Fruit fly (Drosophila melanogaster) whole organism, embryonic: Measurements from ENCODE around the gene MFS18.
A peak's percentile ranks its signal among the peaks of the same experiment; 100 is the strongest.

Experiments used
- Adf1 ChIP-seq: fragments of 200-800 bp; sonication (Bioruptor generic); IDR thresholded peaks from 2 replicates; pipeline ENCODE4 v1.3.6; 2022; ENCODE audit warnings: missing biosample characterization, missing genetic modification characterization
- Aef1 ChIP-seq: fragments of 200-800 bp; sonication (Bioruptor generic); IDR thresholded peaks from 3 replicates; pipeline ENCODE4 v1.3.6; 2022; ENCODE audit warnings: missing biosample characterization, missing genetic modification characterization
- CG10321 ChIP-seq: fragments of 200-800 bp; sonication (Bioruptor generic); IDR thresholded peaks from 2 replicates; pipeline ENCODE4 v1.3.6; 2022; ENCODE audit warnings: missing biosample characterization, missing genetic modification characterization
- CG10431 ChIP-seq: fragments of 200-800 bp; sonication (Bioruptor generic); optimal IDR thresholded peaks from 3 replicates; lab custom pipeline; 2018; ENCODE audit warnings: missing biosample characterization, mild to moderate bottlenecking, missing genetic modification characterization
- CG10959 ChIP-seq: fragments of 200-800 bp; sonication (Bioruptor generic); IDR thresholded peaks from 2 replicates; pipeline ENCODE4 v1.3.6; 2022; ENCODE audit warnings: missing biosample characterization, missing genetic modification characterization
- CG11696 ChIP-seq: fragments of 200-800 bp; sonication (Bioruptor generic); IDR thresholded peaks from 2 replicates; pipeline ENCODE4 v1.3.6; 2022; ENCODE audit warnings: missing biosample characterization, missing genetic modification characterization
- CG12155 ChIP-seq: fragments of 200-800 bp; sonication (Bioruptor generic); optimal IDR thresholded peaks from 3 replicates; lab custom pipeline; 2016; ENCODE audit warnings: missing biosample characterization, missing genetic modification characterization
- CG12769 ChIP-seq: fragments of 200-800 bp; sonication (Bioruptor generic); optimal IDR thresholded peaks from 2 replicates; lab custom pipeline; 2019; ENCODE audit warnings: missing biosample characterization, mild to moderate bottlenecking, missing genetic modification characterization, moderate library complexity
- CG13123 ChIP-seq: fragments of 200-800 bp; sonication (Bioruptor generic); optimal IDR thresholded peaks from 2 replicates; lab custom pipeline; 2016; ENCODE audit warnings: missing biosample characterization, missing genetic modification characterization
- CG13296 ChIP-seq: fragments of 200-800 bp; sonication (Bioruptor generic); optimal IDR thresholded peaks from 3 replicates; lab custom pipeline; 2018; ENCODE audit warnings: missing biosample characterization, mild to moderate bottlenecking, missing genetic modification characterization
- CG13775 ChIP-seq: fragments of 200-800 bp; sonication (Bioruptor generic); optimal IDR thresholded peaks from 3 replicates; lab custom pipeline; 2017; ENCODE audit warnings: missing biosample characterization, mild to moderate bottlenecking, missing genetic modification characterization
- CG1602 ChIP-seq: fragments of 200-800 bp; sonication (Bioruptor generic); optimal IDR thresholded peaks from 3 replicates; lab custom pipeline; 2016; ENCODE audit warnings: missing biosample characterization, missing genetic modification characterization
- CG17328 ChIP-seq: fragments of 200-800 bp; sonication (Bioruptor generic); IDR thresholded peaks from 2 replicates; pipeline ENCODE4 v1.3.6; 2022; ENCODE audit warnings: missing biosample characterization, missing genetic modification characterization
- CG18599 ChIP-seq: fragments of 200-800 bp; sonication (Bioruptor generic); optimal IDR thresholded peaks from 3 replicates; lab custom pipeline; 2017; ENCODE audit warnings: missing biosample characterization, missing genetic modification characterization, mild to moderate bottlenecking, moderate library complexity, missing genetic modification reagents
- CG2116 ChIP-seq: fragments of 200-800 bp; sonication (Bioruptor generic); optimal IDR thresholded peaks from 3 replicates; lab custom pipeline; 2018; ENCODE audit warnings: missing biosample characterization, mild to moderate bottlenecking, missing genetic modification characterization
- CG2129 ChIP-seq: fragments of 200-800 bp; sonication (Bioruptor generic); IDR thresholded peaks from 2 replicates; pipeline ENCODE4 v1.3.6; 2022; ENCODE audit warnings: missing biosample characterization, missing genetic modification characterization; ENCODE audit not compliant: partially characterized antibody
- CG31365 ChIP-seq: fragments of 200-800 bp; sonication (Bioruptor generic); optimal IDR thresholded peaks from 2 replicates; lab custom pipeline; 2018; ENCODE audit warnings: missing biosample characterization, mild to moderate bottlenecking, missing genetic modification characterization
- CG6254 ChIP-seq: fragments of 200-800 bp; sonication (Bioruptor generic); optimal IDR thresholded peaks from 3 replicates; lab custom pipeline; 2017; ENCODE audit warnings: mild to moderate bottlenecking, missing biosample characterization, missing genetic modification reagents, missing genetic modification characterization
- CG6791 ChIP-seq: fragments of 200-800 bp; sonication (Bioruptor generic); IDR thresholded peaks from 3 replicates; pipeline ENCODE4 v1.3.6; 2022; ENCODE audit warnings: missing biosample characterization, missing genetic modification characterization; ENCODE audit not compliant: partially characterized antibody
- CG6813 ChIP-seq: fragments of 200-800 bp; sonication (Bioruptor generic); optimal IDR thresholded peaks from 2 replicates; lab custom pipeline; 2017; ENCODE audit warnings: missing biosample characterization, missing genetic modification characterization, mild to moderate bottlenecking, moderate library complexity, missing genetic modification reagents
- CG7357 ChIP-seq: fragments of 200-800 bp; sonication (Bioruptor generic); IDR thresholded peaks from 3 replicates; pipeline ENCODE4 v1.3.6; 2022; ENCODE audit warnings: missing biosample characterization, missing genetic modification characterization
- CG7928 ChIP-seq: fragments of 200-800 bp; sonication (Bioruptor generic); optimal IDR thresholded peaks from 2 replicates; lab custom pipeline; 2017; ENCODE audit warnings: missing biosample characterization, mild to moderate bottlenecking, missing genetic modification characterization
- CG8359 ChIP-seq: fragments of 200-800 bp; sonication (Bioruptor generic); optimal IDR thresholded peaks from 2 replicates; lab custom pipeline; 2017; ENCODE audit warnings: missing biosample characterization, mild to moderate bottlenecking, missing genetic modification characterization, borderline replicate concordance
- CG8388 ChIP-seq: fragments of 200-800 bp; sonication (Bioruptor generic); optimal IDR thresholded peaks from 2 replicates; lab custom pipeline; 2019; ENCODE audit warnings: missing biosample characterization, mild to moderate bottlenecking, missing genetic modification characterization, moderate library complexity
- CG9727 ChIP-seq: fragments of 200-800 bp; sonication (Bioruptor generic); optimal IDR thresholded peaks from 3 replicates; lab custom pipeline; 2017; ENCODE audit warnings: missing biosample characterization, mild to moderate bottlenecking, missing genetic modification characterization
- CG9932 ChIP-seq: fragments of 200-800 bp; sonication (Bioruptor generic); IDR thresholded peaks from 2 replicates; pipeline ENCODE4 v1.3.6; 2022; ENCODE audit warnings: missing biosample characterization, missing genetic modification characterization
- Camta ChIP-seq: fragments of 200-800 bp; sonication (Bioruptor generic); optimal IDR thresholded peaks from 2 replicates; lab custom pipeline; 2016; ENCODE audit warnings: missing biosample characterization, missing genetic modification characterization
- Dek ChIP-seq: fragments of 200-800 bp; sonication (Bioruptor generic); optimal IDR thresholded peaks from 3 replicates; lab custom pipeline; 2019; ENCODE audit warnings: missing biosample characterization, mild to moderate bottlenecking, missing genetic modification characterization, moderate library complexity
- Dp ChIP-seq: fragments of 200-800 bp; sonication (Bioruptor generic); optimal IDR thresholded peaks from 2 replicates; lab custom pipeline; 2018; ENCODE audit warnings: missing biosample characterization, mild to moderate bottlenecking, missing genetic modification characterization, moderate library complexity
- HmgZ ChIP-seq: fragments of 200-800 bp; sonication (Bioruptor generic); optimal IDR thresholded peaks from 2 replicates; lab custom pipeline; 2018; ENCODE audit warnings: missing biosample characterization, mild to moderate bottlenecking, missing genetic modification characterization
- Jarid2 ChIP-seq: fragments of 200-800 bp; sonication (Bioruptor generic); optimal IDR thresholded peaks from 3 replicates; lab custom pipeline; 2017; ENCODE audit warnings: mild to moderate bottlenecking, missing biosample characterization, missing genetic modification reagents, missing genetic modification characterization
- NC2α ChIP-seq: fragments of 200-800 bp; sonication (Bioruptor generic); optimal IDR thresholded peaks from 2 replicates; lab custom pipeline; 2016; ENCODE audit warnings: missing biosample characterization, missing genetic modification characterization
- PHDP ChIP-seq: fragments of 200-800 bp; sonication (Bioruptor generic); optimal IDR thresholded peaks from 3 replicates; lab custom pipeline; 2018; ENCODE audit warnings: missing biosample characterization, mild to moderate bottlenecking, missing genetic modification characterization, moderate library complexity
- Ssrp ChIP-seq: fragments of 200-800 bp; sonication (Bioruptor generic); optimal IDR thresholded peaks from 2 replicates; lab custom pipeline; 2018; ENCODE audit warnings: missing biosample characterization, mild to moderate bottlenecking, missing genetic modification characterization, moderate library complexity
- abd-A ChIP-seq: fragments of 200-800 bp; sonication (Bioruptor generic); optimal IDR thresholded peaks from 3 replicates; lab custom pipeline; 2019; ENCODE audit warnings: missing biosample characterization, mild to moderate bottlenecking, missing genetic modification characterization, moderate library complexity
- bab2 ChIP-seq: fragments of 200-800 bp; sonication (Bioruptor generic); optimal IDR thresholded peaks from 2 replicates; lab custom pipeline; 2016; ENCODE audit warnings: missing biosample characterization, missing genetic modification characterization
- chinmo ChIP-seq: fragments of 200-800 bp; sonication (Bioruptor generic); IDR thresholded peaks from 4 replicates; pipeline ENCODE4 v1.3.6; 2022; ENCODE audit warnings: missing biosample characterization, missing genetic modification characterization; ENCODE audit not compliant: partially characterized antibody
- danr ChIP-seq: fragments of 200-800 bp; sonication (Bioruptor generic); IDR thresholded peaks from 2 replicates; pipeline ENCODE4 v1.3.6; 2022; ENCODE audit warnings: missing biosample characterization, missing genetic modification characterization
- fru ChIP-seq: fragments of >200 bp; optimal IDR thresholded peaks from 2 replicates; lab custom pipeline; 2017
- her ChIP-seq: fragments of 200-800 bp; sonication (Bioruptor generic); optimal IDR thresholded peaks from 2 replicates; lab custom pipeline; 2016; ENCODE audit warnings: missing biosample characterization, missing genetic modification characterization
- insv ChIP-seq, 2 experiments: fragments of 200-800 bp; sonication (Bioruptor generic); optimal IDR thresholded peaks; 3 replicates each; lab custom pipeline; 2016 to 2018; ENCODE audit warnings: missing biosample characterization in 2 of 2, missing genetic modification characterization in 2 of 2
- nerfin-2 ChIP-seq: fragments of 200-800 bp; sonication (Bioruptor generic); IDR thresholded peaks from 2 replicates; pipeline ENCODE4 v1.3.6; 2022; ENCODE audit warnings: missing biosample characterization, missing genetic modification characterization; ENCODE audit not compliant: partially characterized antibody
- p53 ChIP-seq: fragments of 200-800 bp; sonication (Bioruptor generic); optimal IDR thresholded peaks from 2 replicates; lab custom pipeline; 2016; ENCODE audit warnings: missing biosample characterization, missing genetic modification characterization
- pb ChIP-seq: fragments of 200-800 bp; sonication (Bioruptor generic); optimal IDR thresholded peaks from 3 replicates; lab custom pipeline; 2016; ENCODE audit warnings: missing biosample characterization, missing genetic modification characterization
- peb ChIP-seq: fragments of 200-800 bp; sonication (Bioruptor generic); IDR thresholded peaks from 2 replicates; pipeline ENCODE4 v1.3.6; 2022; ENCODE audit warnings: missing biosample characterization, missing genetic modification characterization
- sd ChIP-seq: fragments of 200-800 bp; sonication (Bioruptor generic); optimal IDR thresholded peaks from 3 replicates; lab custom pipeline; 2018; ENCODE audit warnings: missing biosample characterization, mild to moderate bottlenecking, missing genetic modification characterization, moderate library complexity
- stc ChIP-seq: fragments of 200-800 bp; sonication (Bioruptor generic); IDR thresholded peaks from 2 replicates; pipeline ENCODE4 v1.3.6; 2022; ENCODE audit warnings: missing biosample characterization, missing genetic modification characterization
- usp ChIP-seq: fragments of >200 bp; optimal IDR thresholded peaks from 2 replicates; lab custom pipeline; 2017; ENCODE audit warnings: missing biosample characterization, missing genetic modification characterization
- z ChIP-seq: fragments of 200-800 bp; sonication (Bioruptor generic); IDR thresholded peaks from 3 replicates; pipeline ENCODE4 v1.3.6; 2022; ENCODE audit warnings: missing biosample characterization, missing genetic modification characterization
- zen ChIP-seq: fragments of 200-800 bp; sonication (Bioruptor generic); optimal IDR thresholded peaks from 3 replicates; lab custom pipeline; 2018; ENCODE audit warnings: missing biosample characterization, mild to moderate bottlenecking, missing genetic modification characterization, moderate library complexity

Gene MFS18

DNA sequence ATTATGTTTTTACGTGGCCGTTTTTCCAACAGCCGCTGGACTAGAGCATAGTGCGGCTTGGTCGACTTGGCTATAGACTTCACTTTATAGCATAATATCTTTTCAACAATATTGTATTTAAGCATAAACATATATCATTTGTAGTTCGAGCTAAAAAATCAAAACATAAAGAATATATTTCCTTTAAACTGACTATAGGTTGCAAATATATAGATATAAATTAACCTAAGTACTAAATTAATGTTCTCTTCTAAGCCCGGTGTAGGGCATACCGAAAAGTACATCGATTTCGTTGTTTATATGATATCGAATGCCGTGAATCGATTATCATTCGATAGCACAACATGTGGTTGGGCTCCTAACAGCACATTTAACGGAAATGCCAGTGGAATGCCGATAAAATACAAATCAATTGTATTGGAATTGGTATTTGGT, at the start of gene MFS18 (continued):
- TF ChIP-seq insv (GFP tag; optimal IDR thresholded peaks at IDR 0.05; lab: Kevin White, UChicago) (peak in 1 of 2 experiments; percentile 54), CG8359 (GFP tag; lab: Kevin White, UChicago) (peak; percentile 94), Jarid2 (GFP tag; lab: Kevin White, UChicago) (peak; percentile 91), p53 (GFP tag; lab: Kevin White, UChicago) (peak; percentile 15), CG9727 (GFP tag; lab: Kevin White, UChicago) (peak; percentile 99), CG6254 (peak; percentile 97), CG8388 (GFP tag; lab: Kevin White, UChicago) (peak; percentile 96), CG12155 (GFP tag; lab: Kevin White, UChicago) (peak; percentile 94), z (GFP tag; lab: Robert Waterston, UW) (peak; percentile 77; the same call in 2 of the 3 replicates), Adf1 (GFP tag; lab: Robert Waterston, UW) (peak; percentile 86), CG18599 (GFP tag; lab: Kevin White, UChicago) (peak; percentile 99), fru (no peak), Dp (GFP tag; lab: Kevin White, UChicago) (peak; percentile 43), Aef1 (peak; percentile 98), CG2129 (GFP tag; lab: Robert Waterston, UW) (no peak; the same call in 1 of the 2 replicates), peb (GFP tag; lab: Robert Waterston, UW) (peak; percentile 99), nerfin-2 (GFP tag; lab: Robert Waterston, UW) (peak; percentile 90), danr (GFP tag; lab: Robert Waterston, UW) (peak; percentile 97), CG13296 (peak; percentile 97), CG6791 (GFP tag; lab: Robert Waterston, UW) (peak; percentile 88), CG6813 (GFP tag; lab: Kevin White, UChicago) (peak; percentile 98), sd (peak; percentile 98), abd-A (tag; lab: Kevin White, UChicago) (no peak), zen (peak; percentile 99), CG12769 (no peak), bab2 (GFP tag; lab: Kevin White, UChicago) (peak; percentile 88), chinmo (GFP tag; lab: Robert Waterston, UW) (peak; percentile 85; the same call in 2 of the 4 replicates), PHDP (tag; lab: Kevin White, UChicago) (peak; percentile 96), her (GFP tag; lab: Kevin White, UChicago) (peak; percentile 69), pb (peak; percentile 88), CG7357 (GFP tag; lab: Robert Waterston, UW) (peak; percentile 96), CG13123 (peak; percentile 93), stc (GFP tag; lab: Robert Waterston, UW) (peak; percentile 100), NC2α (GFP tag; lab: Kevin White, UChicago) (peak; percentile 66), CG7928 (GFP tag; lab: Kevin White, UChicago) (peak; percentile 76), CG17328 (GFP tag; lab: Robert Waterston, UW) (peak; percentile 99), Camta (GFP tag; lab: Kevin White, UChicago) (peak; percentile 97), HmgZ (tag; lab: Kevin White, UChicago) (peak; percentile 96), CG10959 (peak; percentile 98), Dek (tag; lab: Kevin White, UChicago) (peak; percentile 92), Ssrp (peak; percentile 93), CG10431 (GFP tag; lab: Kevin White, UChicago) (peak; percentile 57), CG9932 (GFP tag; lab: Robert Waterston, UW) (peak; percentile 98), CG1602 (GFP tag; lab: Kevin White, UChicago) (peak; percentile 97), CG10321 (GFP tag; lab: Robert Waterston, UW) (peak; percentile 86), CG2116 (GFP tag; lab: Kevin White, UChicago) (peak; percentile 93), usp (no peak), CG11696 (peak; percentile 97), CG31365 (tag; lab: Kevin White, UChicago) (peak; percentile 89), CG13775 (GFP tag; lab: Kevin White, UChicago) (peak; percentile 98)
